Fruit fly (Drosophila melanogaster): ENCODE measurements around the gene msk.
A peak's percentile ranks its signal among the peaks of the same experiment; 100 is the strongest.

The msk gene

DNA sequence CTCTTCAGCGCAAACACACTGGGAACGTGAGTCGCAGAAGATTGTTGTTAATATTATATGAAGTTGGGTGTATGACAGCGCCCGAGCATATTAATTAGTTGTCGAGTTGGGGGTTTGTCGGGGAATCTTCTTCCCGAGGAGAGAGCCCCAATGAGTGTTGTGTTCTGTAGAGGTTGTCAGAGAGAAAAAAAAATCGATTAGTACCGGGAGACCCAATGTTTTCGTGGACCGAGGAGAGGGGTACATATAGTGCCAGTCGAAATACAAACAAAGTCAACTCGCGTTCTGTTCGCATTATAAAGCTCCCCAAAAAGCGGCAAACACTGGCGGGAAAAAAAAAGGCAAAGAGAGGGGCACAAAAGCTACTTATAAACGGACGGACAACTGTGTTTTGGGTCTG lies 42.1 kb upstream of the msk start (continued):
- TF ChIP-seq CG34376 (GFP tag; optimal IDR thresholded peaks at IDR 0.05) (no peak), D (optimal IDR thresholded peaks at IDR 0.05) (no peak), D (GFP tag; optimal IDR thresholded peaks at IDR 0.05) (no peak), Dek (tag; optimal IDR thresholded peaks at IDR 0.05) (no peak), Aef1 (GFP tag; IDR thresholded peaks at IDR 0.05) (no peak), CG3995 (GFP tag; optimal IDR thresholded peaks at IDR 0.05) (no peak), vvl (GFP tag; IDR thresholded peaks at IDR 0.05) (peak; percentile 49; the same call in 1 of the 2 replicates), Sox102F (GFP tag; optimal IDR thresholded peaks at IDR 0.05) (no peak), Hr51 (GFP tag; optimal IDR thresholded peaks at IDR 0.05) (no peak), Med (GFP tag) (peak; percentile 84), CG13894 (tag; optimal IDR thresholded peaks at IDR 0.05) (peak; percentile 91), Optix (GFP tag; IDR thresholded peaks at IDR 0.05) (no peak), Hr3 (GFP tag; optimal IDR thresholded peaks at IDR 0.05) (no peak), CG18011 (GFP tag; optimal IDR thresholded peaks at IDR 0.05) (peak; percentile 60), sob (GFP tag; IDR thresholded peaks at IDR 0.05) (no peak), CG11560 (tag; IDR thresholded peaks at IDR 0.05) (no peak)

DNA sequence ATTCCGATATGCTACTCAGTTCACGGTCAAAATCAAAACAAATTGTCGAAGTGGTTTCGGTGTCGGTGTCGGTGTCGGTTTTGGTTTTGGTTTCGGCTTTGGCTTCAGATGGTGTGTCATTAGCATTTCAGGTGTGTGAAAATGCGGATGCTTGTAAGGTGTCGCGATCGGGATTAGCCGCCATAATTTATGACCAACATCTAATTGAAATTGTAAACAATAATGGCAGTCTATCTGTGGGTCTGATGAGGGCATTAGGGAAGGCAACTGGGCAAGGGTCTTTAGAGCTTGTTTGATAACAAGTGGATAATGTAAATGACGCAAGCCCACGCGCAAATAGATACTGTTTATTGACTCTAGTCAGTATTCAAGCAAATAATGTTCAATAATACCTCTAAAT lies 41.0 kb upstream of the msk start:
- peak; percentile 74 for TF ChIP-seq oc (tag; optimal IDR thresholded peaks at IDR 0.05)
- TF ChIP-seq lab (GFP tag; optimal IDR thresholded peaks at IDR 0.05) = peak; percentile 32
- TF ChIP-seq dmrt99B (tag; optimal IDR thresholded peaks at IDR 0.05) = no peak
- peak; percentile 67; the same call in 1 of the 4 replicates for TF ChIP-seq chinmo (GFP tag; IDR thresholded peaks at IDR 0.05; ENCODE audit: partially characterized antibody)
- TF ChIP-seq Pdp1 (GFP tag; optimal IDR thresholded peaks at IDR 0.05) = peak in 1 of 2 experiments; percentile 23
- no peak for TF ChIP-seq CG15073 (GFP tag; optimal IDR thresholded peaks at IDR 0.05)
- TF ChIP-seq lilli (GFP tag; optimal IDR thresholded peaks at IDR 0.05) = no peak
- no peak for TF ChIP-seq CG9437 (GFP tag; optimal IDR thresholded peaks at IDR 0.05)
- TF ChIP-seq CG6813 (GFP tag; optimal IDR thresholded peaks at IDR 0.05) = peak; percentile 9
- no peak for TF ChIP-seq toy (GFP tag; IDR thresholded peaks at IDR 0.05)
- TF ChIP-seq CG12769 (tag; optimal IDR thresholded peaks at IDR 0.05) = peak; percentile 2
- peak; percentile 12 for TF ChIP-seq CG2678 (tag; optimal IDR thresholded peaks at IDR 0.05)
- TF ChIP-seq vvl (GFP tag; IDR thresholded peaks at IDR 0.05) = peak; percentile 48; the same call in 1 of the 2 replicates
- peak; percentile 11 for TF ChIP-seq Fer1 (GFP tag; optimal IDR thresholded peaks at IDR 0.05)
- peak; percentile 14 for TF ChIP-seq Med (GFP tag)
- no peak for TF ChIP-seq stwl (tag; optimal IDR thresholded peaks at IDR 0.05)
- TF ChIP-seq CG15269 (tag; optimal IDR thresholded peaks at IDR 0.05) = peak; percentile 53
- TF ChIP-seq z (GFP tag; IDR thresholded peaks at IDR 0.05) = no peak
- TF ChIP-seq caup (GFP tag; optimal IDR thresholded peaks at IDR 0.05; ENCODE audit: severe bottlenecking) = peak; percentile 24
- 0 out of 3 replicates have a peak, but pooled peaks have one; percentile 55 for TF ChIP-seq otp (GFP tag; IDR thresholded peaks at IDR 0.05)
- no peak for TF ChIP-seq CG8290 (GFP tag; optimal IDR thresholded peaks at IDR 0.05)
- TF ChIP-seq CG8290 (tag; optimal IDR thresholded peaks at IDR 0.05) = peak in 1 of 2 experiments; percentile 15
- peak; percentile 38; the same call in 1 of the 3 replicates for TF ChIP-seq ci (GFP tag; IDR thresholded peaks at IDR 0.05)
- TF ChIP-seq sd (tag; optimal IDR thresholded peaks at IDR 0.05) = peak; percentile 67
- peak; percentile 2 for TF ChIP-seq Deaf1 (tag; optimal IDR thresholded peaks at IDR 0.05)
- TF ChIP-seq ara (GFP tag; IDR thresholded peaks at IDR 0.05) = no peak
- no peak for TF ChIP-seq knrl (GFP tag; IDR thresholded peaks at IDR 0.05; ENCODE audit: partially characterized antibody)
- peak; percentile 5 for TF ChIP-seq CG13296 (GFP tag; optimal IDR thresholded peaks at IDR 0.05)
- TF ChIP-seq CG10543 (GFP tag; optimal IDR thresholded peaks at IDR 0.05) = peak; percentile 10
- no peak for TF ChIP-seq ATbp (GFP tag; optimal IDR thresholded peaks at IDR 0.05)
- TF ChIP-seq CG1792 (GFP tag; optimal IDR thresholded peaks at IDR 0.05) = no peak
- peak; percentile 19 for TF ChIP-seq wek (GFP tag; optimal IDR thresholded peaks at IDR 0.05)
- TF ChIP-seq CG13894 (tag; optimal IDR thresholded peaks at IDR 0.05) = peak; percentile 48
- TF ChIP-seq ERR (GFP tag; optimal IDR thresholded peaks at IDR 0.05) = no peak
- TF ChIP-seq abd-A (tag; optimal IDR thresholded peaks at IDR 0.05) = peak; percentile 14
- TF ChIP-seq Eip74EF (GFP tag; optimal IDR thresholded peaks at IDR 0.05) = peak in 1 of 2 experiments; percentile 64

All from whole organism, embryonic.